Fruit fly (Drosophila melanogaster) whole organism, adult: Measurements from ENCODE around the gene mgr.

ENCODE experiments used
- CG11617 ChIP-seq: fragments of 200-800 bp; sonication (Bioruptor generic); optimal IDR thresholded peaks from 2 replicates; lab custom pipeline; 2017; ENCODE audit warnings: mild to moderate bottlenecking, missing biosample characterization, missing genetic modification reagents, missing genetic modification characterization
- CG12768 ChIP-seq: fragments of 200-800 bp; sonication (Bioruptor generic); optimal IDR thresholded peaks from 2 replicates; lab custom pipeline; 2017; ENCODE audit warnings: missing biosample characterization, missing genetic modification characterization, mild to moderate bottlenecking, moderate library complexity, missing genetic modification reagents
- CG14711 ChIP-seq: fragments of 200-800 bp; sonication (Bioruptor generic); optimal IDR thresholded peaks from 2 replicates; lab custom pipeline; 2018; ENCODE audit warnings: missing biosample characterization, mild to moderate bottlenecking, missing genetic modification characterization, moderate library complexity
- CG1620 ChIP-seq: fragments of 200-800 bp; sonication (Bioruptor generic); optimal IDR thresholded peaks from 2 replicates; lab custom pipeline; 2016; ENCODE audit warnings: missing biosample characterization, missing genetic modification characterization
- CG33017 ChIP-seq: fragments of 200-800 bp; sonication (Bioruptor generic); optimal IDR thresholded peaks from 2 replicates; lab custom pipeline; 2018; ENCODE audit warnings: missing biosample characterization, mild to moderate bottlenecking, missing genetic modification characterization, moderate library complexity
- CG5204 ChIP-seq: fragments of 200-800 bp; sonication (Bioruptor generic); optimal IDR thresholded peaks from 2 replicates; lab custom pipeline; 2016; ENCODE audit warnings: missing biosample characterization, missing genetic modification characterization
- CG7045 ChIP-seq: fragments of 200-800 bp; sonication (Bioruptor generic); optimal IDR thresholded peaks from 2 replicates; lab custom pipeline; 2017; ENCODE audit warnings: missing biosample characterization, mild to moderate bottlenecking, missing genetic modification characterization
- CG7101 ChIP-seq: fragments of 200-800 bp; sonication (Bioruptor generic); optimal IDR thresholded peaks from 2 replicates; lab custom pipeline; 2018; ENCODE audit warnings: missing biosample characterization, mild to moderate bottlenecking, missing genetic modification characterization, moderate library complexity
- Clk ChIP-seq: fragments of 200-800 bp; sonication (Bioruptor generic); optimal IDR thresholded peaks from 2 replicates; lab custom pipeline; 2017; ENCODE audit warnings: missing biosample characterization, missing genetic modification characterization
- Crg-1 ChIP-seq: fragments of 200-800 bp; sonication (Bioruptor generic); optimal IDR thresholded peaks from 2 replicates; lab custom pipeline; 2016; ENCODE audit warnings: missing biosample characterization, missing genetic modification characterization
- Hr96 ChIP-seq: fragments of 200-800 bp; sonication (Bioruptor generic); optimal IDR thresholded peaks from 2 replicates; lab custom pipeline; 2016; ENCODE audit warnings: missing biosample characterization, missing genetic modification characterization
- Mnt ChIP-seq: fragments of 200-800 bp; sonication (Bioruptor generic); optimal IDR thresholded peaks from 2 replicates; lab custom pipeline; 2016; ENCODE audit warnings: missing biosample characterization, mild to moderate bottlenecking, missing genetic modification characterization
- bab1 ChIP-seq: fragments of 200-800 bp; sonication (Bioruptor generic); optimal IDR thresholded peaks from 3 replicates; lab custom pipeline; 2019; ENCODE audit warnings: missing biosample characterization, mild to moderate bottlenecking, missing genetic modification characterization, moderate library complexity
- cic ChIP-seq: fragments of 200-800 bp; sonication (Bioruptor generic); optimal IDR thresholded peaks from 2 replicates; lab custom pipeline; 2017; ENCODE audit warnings: missing biosample characterization, mild to moderate bottlenecking, missing genetic modification characterization, moderate library complexity
- cnc ChIP-seq, 2 experiments: fragments of >200 bp; optimal IDR thresholded peaks; 2 replicates each; lab custom pipeline; 2017
- kay ChIP-seq: fragments of 200-800 bp; sonication (Bioruptor generic); peaks from one replicate; lab custom pipeline; 2016; ENCODE audit warnings: missing biosample characterization, missing genetic modification characterization, borderline replicate concordance
- ovo ChIP-seq: fragments of 200-800 bp; sonication (Bioruptor generic); optimal IDR thresholded peaks from 2 replicates; lab custom pipeline; 2016; ENCODE audit warnings: missing biosample characterization, missing genetic modification characterization
- pad ChIP-seq: fragments of 200-800 bp; sonication (Bioruptor generic); optimal IDR thresholded peaks from 3 replicates; lab custom pipeline; 2017; ENCODE audit warnings: missing biosample characterization, missing genetic modification characterization, mild to moderate bottlenecking, moderate library complexity, missing genetic modification reagents
- tj ChIP-seq: fragments of 200-800 bp; sonication (Bioruptor generic); optimal IDR thresholded peaks from 3 replicates; lab custom pipeline; 2017; ENCODE audit warnings: missing biosample characterization, mild to moderate bottlenecking, missing genetic modification characterization, moderate library complexity
- toe ChIP-seq: fragments of 200-800 bp; sonication (Bioruptor generic); optimal IDR thresholded peaks from 2 replicates; lab custom pipeline; 2016; ENCODE audit warnings: missing biosample characterization, missing genetic modification characterization

mgr gene

DNA sequence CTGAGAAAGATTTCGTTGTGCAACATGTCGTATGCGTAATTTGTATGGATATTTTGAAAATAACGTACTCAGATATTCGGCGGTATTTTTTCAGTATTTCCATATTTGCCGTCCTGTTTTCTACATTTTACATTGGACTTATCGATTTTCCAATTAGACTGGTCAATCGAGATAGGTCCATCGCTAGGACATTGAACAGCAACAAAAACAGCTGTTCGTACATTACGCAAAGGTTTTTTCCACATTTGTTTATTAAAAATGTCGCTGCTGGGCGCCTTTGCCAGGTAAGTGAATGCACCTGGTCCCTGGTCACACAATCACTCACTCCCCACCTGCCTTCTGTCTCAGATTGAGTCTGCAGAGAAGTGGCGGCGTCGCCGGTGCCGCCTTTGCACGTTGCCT, 1.9 kb downstream of the mgr start, which contains the start of gene mRpL40:
Gene mRpL40, plus strand, starts transcription at position 186 of the 402 bp plus-strand sequence.
- TF ChIP-seq CG5204 (GFP tag; lab: Kevin White, UChicago) (no peak), bab1 (peak; percentile 48)

DNA sequence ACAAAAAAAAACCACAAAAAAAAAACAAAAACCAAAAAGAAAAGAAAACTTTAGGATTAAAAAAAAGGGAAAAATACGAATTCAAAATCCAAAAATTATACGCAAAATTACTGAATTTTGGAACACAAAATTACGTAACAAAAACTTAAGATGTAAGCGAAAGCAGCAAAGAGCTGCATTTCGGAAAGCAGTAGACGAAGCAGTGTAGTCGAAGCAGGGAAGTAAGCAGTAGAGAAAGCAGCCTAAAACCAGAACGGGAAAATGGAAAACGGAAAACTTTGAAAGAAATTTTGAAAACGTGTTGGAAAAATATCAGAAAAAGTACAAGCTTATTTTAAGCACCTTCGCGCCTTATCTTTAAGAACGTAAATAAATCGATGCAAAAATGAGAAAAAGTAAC, 6.8 kb downstream of the mgr start:
- TF ChIP-seq CG12768 (GFP tag; lab: Kevin White, UChicago), result no peak
- TF ChIP-seq CG11617 (GFP tag; lab: Kevin White, UChicago), result no peak

DNA sequence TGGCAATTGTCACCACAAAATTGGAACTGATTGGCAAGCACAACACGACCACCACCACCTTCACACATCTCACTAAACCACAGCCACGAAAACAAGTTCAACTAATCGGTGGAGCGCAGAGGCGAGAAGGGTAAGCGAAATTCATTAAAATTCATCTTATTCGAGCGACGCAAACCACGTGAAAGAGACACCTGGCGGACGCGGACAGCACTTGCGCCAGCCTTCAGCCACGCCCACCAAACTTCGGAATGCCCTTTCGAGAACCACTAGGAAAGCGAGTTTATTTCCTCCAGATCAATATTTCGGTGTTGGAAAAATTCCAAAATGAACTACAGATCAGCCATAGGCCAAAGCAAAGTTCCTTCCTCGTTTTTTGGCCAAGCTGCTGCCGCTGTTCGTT, 14.1 kb downstream of the mgr start:
- TF ChIP-seq cnc (optimal IDR thresholded peaks at IDR 0.05; lab: Kevin White, UChicago) (no peak), CG33017 (tag; lab: Kevin White, UChicago) (no peak), CG7101 (tag; lab: Kevin White, UChicago) (no peak), tj (GFP tag; lab: Kevin White, UChicago) (no peak), Mnt (no peak), Crg-1 (no peak), CG11617 (GFP tag; lab: Kevin White, UChicago) (no peak), CG12768 (GFP tag; lab: Kevin White, UChicago) (no peak), toe (no peak), cic (GFP tag; lab: Kevin White, UChicago) (no peak), pad (GFP tag; lab: Kevin White, UChicago) (no peak), CG1620 (GFP tag; lab: Kevin White, UChicago) (no peak), kay (GFP tag; lab: Kevin White, UChicago) (no peak)

DNA sequence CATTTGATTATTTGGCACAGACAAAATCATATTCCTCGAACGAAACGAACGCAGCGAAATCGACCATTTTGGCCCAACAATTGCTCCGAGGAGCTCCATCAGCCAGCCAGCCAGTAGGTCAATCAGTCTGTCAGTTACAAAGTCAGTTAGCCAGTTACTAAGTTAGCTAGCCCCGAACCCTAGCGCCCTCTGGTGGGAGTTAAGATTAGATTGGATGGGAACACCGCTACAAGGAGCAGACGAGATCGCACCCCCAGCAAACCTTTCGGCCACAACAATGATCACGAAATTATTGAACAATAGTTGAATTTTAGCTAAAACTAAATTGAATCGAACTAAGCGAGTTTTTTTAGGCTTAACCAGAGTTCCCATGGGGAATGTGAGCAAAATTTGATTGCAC, 15.8 kb downstream of the mgr start:
- TF ChIP-seq CG7101 (tag; lab: Kevin White, UChicago) (no peak), Clk (GFP tag; lab: Kevin White, UChicago) (no peak), cic (GFP tag; lab: Kevin White, UChicago) (no peak), CG12768 (GFP tag; lab: Kevin White, UChicago) (no peak), CG14711 (tag; lab: Kevin White, UChicago) (no peak), Crg-1 (no peak), CG11617 (GFP tag; lab: Kevin White, UChicago) (no peak), toe (no peak), ovo (GFP tag; lab: Kevin White, UChicago) (no peak), CG5204 (GFP tag; lab: Kevin White, UChicago) (no peak), cnc (optimal IDR thresholded peaks at IDR 0.05; lab: Kevin White, UChicago) (no peak), Hr96 (GFP tag; lab: Kevin White, UChicago) (no peak), bab1 (no peak), kay (GFP tag; lab: Kevin White, UChicago) (no peak)

DNA sequence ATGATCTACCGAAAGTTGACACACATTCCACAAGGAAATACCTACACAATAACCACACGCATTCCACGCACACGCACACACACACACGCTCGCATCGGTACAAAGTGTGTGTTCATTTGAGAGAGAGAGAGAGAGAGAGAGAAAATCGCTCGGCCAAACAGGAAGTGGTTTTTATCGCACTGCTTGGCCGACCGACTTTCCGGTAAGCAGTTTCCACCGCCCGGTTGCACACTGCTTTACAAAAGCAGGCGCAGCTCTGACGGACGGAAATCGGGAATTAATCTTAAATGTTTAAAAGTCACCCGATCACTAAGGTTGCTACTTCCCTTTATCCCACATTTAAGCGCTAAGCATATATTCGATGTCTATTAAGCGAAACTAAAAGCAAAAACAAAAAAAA, 16.9 kb downstream of the mgr start:
- TF ChIP-seq CG33017 (tag; lab: Kevin White, UChicago), result no peak

DNA sequence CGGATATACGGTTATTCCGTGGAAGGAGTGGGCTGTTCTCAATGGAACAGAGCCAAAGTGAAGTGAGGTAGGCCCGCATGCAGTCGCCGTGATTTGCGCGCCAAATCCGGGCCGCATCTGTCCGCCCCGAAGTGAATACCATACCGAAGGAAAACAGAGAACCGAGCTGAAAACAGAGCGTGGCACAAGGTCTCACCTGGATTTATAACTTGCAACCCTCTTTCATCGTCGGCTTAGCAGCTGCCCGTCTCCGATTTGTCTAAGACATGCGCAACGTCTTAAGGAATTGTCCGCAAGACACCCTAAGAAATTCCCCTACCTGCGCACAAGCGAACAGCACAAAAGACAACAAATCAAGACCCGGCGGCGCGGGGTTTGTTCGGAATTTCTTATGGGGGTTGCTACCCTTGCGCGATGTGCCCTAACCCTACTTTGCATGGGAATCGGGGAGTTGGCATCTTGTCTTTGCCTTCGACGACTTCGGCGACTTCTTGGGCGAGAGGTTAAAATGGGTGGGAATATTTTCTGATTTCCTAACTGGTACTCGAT, 31.0 kb downstream of the mgr start:
- TF ChIP-seq CG12768 (GFP tag; lab: Kevin White, UChicago) (no peak), Mnt (no peak), CG14711 (tag; lab: Kevin White, UChicago) (no peak), CG7045 (GFP tag; lab: Kevin White, UChicago) (no peak), bab1 (no peak), CG33017 (tag; lab: Kevin White, UChicago) (no peak), CG11617 (GFP tag; lab: Kevin White, UChicago) (no peak), tj (GFP tag; lab: Kevin White, UChicago) (no peak), cnc (optimal IDR thresholded peaks at IDR 0.05; lab: Kevin White, UChicago) (no peak)

DNA sequence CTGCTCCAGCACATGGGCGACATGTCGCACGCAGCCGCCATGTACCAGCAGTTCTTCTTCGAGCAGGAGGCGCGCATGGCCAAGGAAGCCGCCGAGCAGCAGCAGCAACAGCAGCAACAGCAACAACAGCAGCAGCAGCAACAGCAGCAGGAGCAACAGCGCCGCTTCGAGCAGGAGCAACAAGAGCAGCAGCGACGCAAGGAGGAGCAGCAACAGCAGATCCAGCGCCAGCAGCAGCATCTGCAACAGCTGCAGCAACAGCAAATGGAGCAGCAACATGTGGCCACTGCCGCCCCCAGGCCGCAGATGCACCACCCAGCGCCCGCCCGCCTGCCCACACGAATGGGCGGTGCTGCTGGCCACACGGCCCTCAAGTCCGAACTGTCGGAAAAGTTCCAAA, 34.5 kb downstream of the mgr start:
- no peak for TF ChIP-seq CG33017 (tag; lab: Kevin White, UChicago)
- TF ChIP-seq CG7101 (tag; lab: Kevin White, UChicago), result no peak
- no peak for TF ChIP-seq bab1
- TF ChIP-seq CG7045 (GFP tag; lab: Kevin White, UChicago), result no peak
- TF ChIP-seq CG12768 (GFP tag; lab: Kevin White, UChicago), result no peak
- TF ChIP-seq cic (GFP tag; lab: Kevin White, UChicago), result no peak
- no peak for TF ChIP-seq CG1620 (GFP tag; lab: Kevin White, UChicago)
- no peak for TF ChIP-seq ovo (GFP tag; lab: Kevin White, UChicago)
- no peak for TF ChIP-seq tj (GFP tag; lab: Kevin White, UChicago)
- no peak for TF ChIP-seq toe
- no peak for TF ChIP-seq Clk (GFP tag; lab: Kevin White, UChicago)
